Fruit fly (Drosophila melanogaster): ENCODE results near the gene RpL32.

The RpL32 gene

DNA sequence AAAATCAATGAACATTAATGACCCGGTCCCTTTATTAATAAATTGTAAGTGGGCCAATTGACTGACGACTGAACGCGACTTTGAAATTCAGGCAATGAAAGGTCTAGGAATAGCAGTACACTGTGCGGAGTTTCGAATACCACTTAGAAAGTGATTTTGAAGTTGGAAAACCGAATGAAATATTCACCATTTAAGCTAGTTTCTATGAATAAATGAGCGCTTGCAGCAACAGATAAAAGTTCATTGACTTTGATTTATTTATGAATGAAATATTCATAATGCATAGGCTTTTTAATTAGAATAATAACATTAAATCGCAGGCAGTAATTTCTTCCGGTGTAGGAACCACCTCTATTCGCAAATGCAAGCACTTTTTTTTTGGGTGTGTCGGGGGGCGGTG, 25.0 kb downstream of the RpL32 start (continued):
- TF ChIP-seq acj6 (GFP tag; optimal IDR thresholded peaks at IDR 0.05) (peak; percentile 9), Sox102F (GFP tag; optimal IDR thresholded peaks at IDR 0.05) (peak; percentile 24), CG11294 (GFP tag; IDR thresholded peaks at IDR 0.05) (peak; percentile 12; the same call in 1 of the 2 replicates), CG7368 (GFP tag; optimal IDR thresholded peaks at IDR 0.05) (no peak), net (GFP tag; optimal IDR thresholded peaks at IDR 0.05) (peak; percentile 33), CG31627 (GFP tag; optimal IDR thresholded peaks at IDR 0.05) (no peak), svp (GFP tag) (peak; percentile 52), Eip78C (GFP tag) (peak; percentile 69), salr (GFP tag; optimal IDR thresholded peaks at IDR 0.05) (no peak), Met (GFP tag; optimal IDR thresholded peaks at IDR 0.05) (peak; percentile 31), CG3919 (GFP tag; optimal IDR thresholded peaks at IDR 0.05) (peak; percentile 31), dac (GFP tag; optimal IDR thresholded peaks at IDR 0.05) (peak; percentile 13), CG10631 (GFP tag; optimal IDR thresholded peaks at IDR 0.05) (peak; percentile 12), CG16779 (tag; optimal IDR thresholded peaks at IDR 0.05) (no peak), eg (GFP tag; IDR thresholded peaks at IDR 0.05) (peak; percentile 86)

DNA sequence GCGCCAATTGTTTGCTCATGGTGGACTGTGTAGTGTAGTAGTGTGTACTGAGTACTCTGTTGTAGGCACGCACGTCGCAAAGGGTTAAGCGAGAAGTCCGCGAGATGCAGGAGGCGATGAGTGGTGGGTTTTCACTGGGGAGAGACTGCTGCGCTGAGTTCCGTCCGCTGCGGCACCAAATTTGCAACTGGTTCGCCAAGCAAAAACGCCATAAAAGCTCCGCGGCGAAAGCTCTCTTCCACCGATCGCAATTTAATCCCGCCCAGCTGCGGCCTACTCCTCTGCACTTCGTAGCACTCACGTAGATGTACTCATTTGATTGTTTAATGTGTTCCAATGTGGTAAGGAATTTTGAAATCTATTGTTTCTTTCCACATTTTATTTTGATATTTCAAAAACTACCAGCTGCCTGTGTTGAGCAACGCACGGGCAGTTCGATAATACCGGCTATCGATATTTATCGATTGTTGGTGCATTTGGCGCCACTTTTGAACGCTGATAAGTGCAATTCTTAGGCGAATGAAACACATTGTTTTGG, 30.9 kb downstream of the RpL32 start, which contains the start of gene CG7920:
Gene CG7920, minus strand, starts transcription at position 308 of the 538 bp plus-strand sequence.
- TF ChIP-seq svp (GFP tag), result peak; percentile 44
- TF ChIP-seq CG1621 (tag; optimal IDR thresholded peaks at IDR 0.05), result peak; percentile 61
- TF ChIP-seq Met (GFP tag; optimal IDR thresholded peaks at IDR 0.05), result no peak
- peak; percentile 31 for TF ChIP-seq CG6808 (GFP tag; optimal IDR thresholded peaks at IDR 0.05)
- TF ChIP-seq Sox15 (GFP tag; optimal IDR thresholded peaks at IDR 0.05), result no peak
- peak; percentile 14 for TF ChIP-seq topi (GFP tag; optimal IDR thresholded peaks at IDR 0.05)
- TF ChIP-seq Lpt (GFP tag; optimal IDR thresholded peaks at IDR 0.05), result no peak
- TF ChIP-seq CG3032 (tag; optimal IDR thresholded peaks at IDR 0.05), result no peak
- no peak for TF ChIP-seq dac (GFP tag; optimal IDR thresholded peaks at IDR 0.05)
- TF ChIP-seq Hr39 (GFP tag; optimal IDR thresholded peaks at IDR 0.05), result no peak
- no peak for TF ChIP-seq CG8319 (GFP tag; optimal IDR thresholded peaks at IDR 0.05)
- peak; percentile 65 to 68 for TF ChIP-seq ss (GFP tag; optimal IDR thresholded peaks at IDR 0.05)
- no peak for TF ChIP-seq CG11762 (GFP tag; optimal IDR thresholded peaks at IDR 0.05; ENCODE audit: insufficient read depth)
- no peak for TF ChIP-seq CG4318 (GFP tag; optimal IDR thresholded peaks at IDR 0.05)
- TF ChIP-seq OdsH (GFP tag; optimal IDR thresholded peaks at IDR 0.05), result no peak
- TF ChIP-seq Eip75B (GFP tag; optimal IDR thresholded peaks at IDR 0.05), result peak; percentile 42
- TF ChIP-seq CG8632 (GFP tag; optimal IDR thresholded peaks at IDR 0.05), result no peak
- TF ChIP-seq pdm3 (GFP tag; optimal IDR thresholded peaks at IDR 0.05), result no peak
- peak; percentile 66 for TF ChIP-seq CG9139 (GFP tag; optimal IDR thresholded peaks at IDR 0.05)
- peak; percentile 45 for TF ChIP-seq net (GFP tag; optimal IDR thresholded peaks at IDR 0.05)
- TF ChIP-seq CG10631 (GFP tag; optimal IDR thresholded peaks at IDR 0.05), result no peak
- TF ChIP-seq Eip93F (GFP tag; optimal IDR thresholded peaks at IDR 0.05), result no peak
- TF ChIP-seq Blimp-1 (GFP tag; optimal IDR thresholded peaks at IDR 0.05), result no peak
- TF ChIP-seq Ets96B (tag; optimal IDR thresholded peaks at IDR 0.05), result no peak
- TF ChIP-seq fkh (GFP tag; optimal IDR thresholded peaks at IDR 0.05), result peak; percentile 7
- TF ChIP-seq CG8119 (GFP tag; IDR thresholded peaks at IDR 0.05), result peak; percentile 60; the same call in 2 of the 3 replicates
- peak; percentile 39 for TF ChIP-seq lz (GFP tag; optimal IDR thresholded peaks at IDR 0.05)
- TF ChIP-seq salr (GFP tag; optimal IDR thresholded peaks at IDR 0.05), result no peak
- TF ChIP-seq CG15336 (GFP tag; IDR thresholded peaks at IDR 0.05), result peak; percentile 46; the same call in 1 of the 2 replicates
- TF ChIP-seq CG6276 (GFP tag; optimal IDR thresholded peaks at IDR 0.05), result peak; percentile 44
- peak; percentile 16 for TF ChIP-seq CG6792 (GFP tag; optimal IDR thresholded peaks at IDR 0.05)
- TF ChIP-seq Sox102F (GFP tag; optimal IDR thresholded peaks at IDR 0.05), result peak; percentile 25
- TF ChIP-seq CG11902 (GFP tag; optimal IDR thresholded peaks at IDR 0.05), result no peak
- peak; percentile 61; the same call in 2 of the 3 replicates for TF ChIP-seq CG6163 (GFP tag; IDR thresholded peaks at IDR 0.05)
- no peak for TF ChIP-seq fd85E (GFP tag; optimal IDR thresholded peaks at IDR 0.05)
- TF ChIP-seq spab (GFP tag; optimal IDR thresholded peaks at IDR 0.05), result no peak
- TF ChIP-seq achi (GFP tag; optimal IDR thresholded peaks at IDR 0.05), result no peak
- peak; percentile 71 for TF ChIP-seq vri (GFP tag; optimal IDR thresholded peaks at IDR 0.05)
- TF ChIP-seq CG32006 (GFP tag; optimal IDR thresholded peaks at IDR 0.05), result peak; percentile 12
- peak; percentile 10 for TF ChIP-seq CG31627 (GFP tag; optimal IDR thresholded peaks at IDR 0.05)
- peak; percentile 42 for TF ChIP-seq dsx (GFP tag; optimal IDR thresholded peaks at IDR 0.05; ENCODE audit: poor library complexity, severe bottlenecking)
- peak; percentile 65 for TF ChIP-seq CG3919 (GFP tag; optimal IDR thresholded peaks at IDR 0.05)
- peak; percentile 13 for TF ChIP-seq cyc (GFP tag; optimal IDR thresholded peaks at IDR 0.05)
